Worm (Caenorhabditis elegans): ENCODE data around the gene EGAP9.4.

DNA sequence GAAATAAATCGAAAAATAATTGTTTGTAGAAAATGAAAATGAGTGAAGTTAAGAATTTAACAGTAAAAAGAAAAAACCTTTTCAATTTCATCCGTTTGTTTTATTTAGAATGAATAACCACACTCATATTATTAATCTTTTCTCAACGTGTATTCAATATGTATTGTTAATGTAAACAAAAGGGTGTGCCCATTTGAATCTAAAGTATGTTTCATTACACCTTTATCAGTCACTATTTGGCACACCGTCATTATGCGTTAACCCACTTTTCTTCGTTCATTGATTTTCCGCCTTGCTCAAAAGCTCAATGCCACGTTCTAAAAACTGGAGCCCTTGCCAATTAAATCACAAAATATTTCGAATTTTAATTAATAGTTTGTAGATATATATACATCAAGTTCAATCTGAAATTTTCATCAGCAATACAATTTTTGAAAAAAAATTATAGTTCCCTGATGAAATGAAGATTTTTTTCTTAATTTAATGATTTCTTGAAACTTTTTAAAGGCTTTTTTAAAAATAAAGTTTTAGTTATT lies 10.7 kb upstream of the EGAP9.4 start, which contains the start of gene K04A8.1:
- no peak for TF ChIP-seq fos-1 (tag; optimal IDR thresholded peaks at IDR 0.05)
- no peak for TF ChIP-seq fkh-4 (tag; optimal IDR thresholded peaks at IDR 0.05; ENCODE audit: borderline replicate concordance)
- no peak for TF ChIP-seq mab-9 (GFP tag; IDR thresholded peaks at IDR 0.05)

All from whole organism, L1 larva.